Fruit fly (Drosophila melanogaster): ENCODE data around the gene CG32971.

DNA sequence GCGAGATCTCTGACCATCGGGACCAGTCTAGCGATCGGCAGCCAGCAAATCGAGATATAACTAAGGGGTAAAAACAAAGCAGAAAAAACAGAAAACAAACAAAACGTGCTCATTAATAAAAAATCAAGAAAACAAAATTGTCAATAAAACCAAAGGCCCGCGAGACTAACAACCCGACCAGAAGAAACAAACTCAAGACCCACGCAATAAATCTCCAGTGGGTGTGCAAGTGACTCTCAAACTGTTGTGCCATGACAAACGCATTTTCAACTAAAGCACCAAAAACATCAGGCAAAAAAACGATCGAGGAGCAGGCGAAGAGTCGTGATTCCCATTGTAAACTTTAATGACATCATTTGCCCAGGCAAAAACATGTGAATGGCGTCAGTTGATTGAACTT, 43.4 kb downstream of the CG32971 start:
- TF ChIP-seq Crg-1 (GFP tag; optimal IDR thresholded peaks at IDR 0.05) (no peak), ovo (GFP tag; optimal IDR thresholded peaks at IDR 0.05) (no peak), CG5204 (GFP tag; optimal IDR thresholded peaks at IDR 0.05) (no peak), CG14711 (tag; optimal IDR thresholded peaks at IDR 0.05) (no peak), CG12768 (GFP tag; optimal IDR thresholded peaks at IDR 0.05) (no peak), cic (GFP tag; optimal IDR thresholded peaks at IDR 0.05) (no peak), kay (GFP tag; ENCODE audit: borderline replicate concordance) (no peak), CG7045 (GFP tag; optimal IDR thresholded peaks at IDR 0.05) (no peak), bab1 (GFP tag; optimal IDR thresholded peaks at IDR 0.05) (no peak), tj (GFP tag; optimal IDR thresholded peaks at IDR 0.05) (no peak)

All from whole organism, adult.